Fruit fly (Drosophila melanogaster): ENCODE results near the gene Osi22.
A peak's percentile ranks its signal among the peaks of the same experiment; 100 is the strongest.

Gene Osi22

DNA sequence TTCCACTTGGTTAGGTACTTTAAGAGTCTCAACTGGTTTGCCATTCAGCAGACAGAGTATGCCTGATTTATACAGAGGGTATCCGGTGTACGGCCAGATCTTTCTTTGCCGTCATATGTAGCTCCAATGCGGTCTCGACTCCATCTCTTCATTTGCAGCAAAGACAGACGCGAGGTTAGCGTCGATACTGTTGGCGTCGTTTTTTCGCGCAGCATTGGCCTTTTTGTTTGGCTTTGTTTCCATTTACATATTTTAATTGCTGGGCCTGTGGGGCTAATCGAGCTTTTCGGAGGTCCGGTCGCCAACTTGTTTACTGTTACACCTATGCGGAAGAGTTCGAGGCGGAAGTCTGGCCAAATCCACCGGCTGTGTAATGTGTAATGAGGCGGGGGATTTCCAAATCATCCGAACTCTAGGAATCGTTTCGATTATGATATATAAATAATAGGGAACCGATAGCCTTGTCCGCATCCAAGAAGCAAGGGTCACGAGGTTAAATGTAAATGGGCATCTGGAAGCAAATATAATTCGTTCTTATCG lies 16.1 kb upstream of the Osi22 start:
- TF ChIP-seq Bgb (GFP tag; IDR thresholded peaks at IDR 0.05; ENCODE audit: partially characterized antibody) (no peak), GATAe (GFP tag; conservative IDR thresholded peaks at IDR 0.05) (no peak), sd (tag; optimal IDR thresholded peaks at IDR 0.05) (peak; percentile 44), slbo (GFP tag; IDR thresholded peaks at IDR 0.05) (peak; percentile 50), CG4617 (GFP tag; optimal IDR thresholded peaks at IDR 0.05; ENCODE audit: borderline replicate concordance) (no peak), Hey (tag; optimal IDR thresholded peaks at IDR 0.05) (no peak), CG9932 (GFP tag; IDR thresholded peaks at IDR 0.05) (0 out of 2 replicates have a peak, but pooled peaks have one; percentile 8), Drgx (GFP tag; IDR thresholded peaks at IDR 0.05) (0 out of 2 replicates have a peak, but pooled peaks have one; percentile 22), Ada2b (GFP tag; IDR thresholded peaks at IDR 0.05) (no peak), pzg (GFP tag; optimal IDR thresholded peaks at IDR 0.05) (no peak), row (GFP tag; IDR thresholded peaks at IDR 0.05) (peak; percentile 58), Mrtf (GFP tag; IDR thresholded peaks at IDR 0.05) (0 out of 3 replicates have a peak, but pooled peaks have one; percentile 42), Eip74EF (GFP tag; optimal IDR thresholded peaks at IDR 0.05) (peak in 1 of 2 experiments; percentile 92), twi (tag; optimal IDR thresholded peaks at IDR 0.05) (no peak), lmd (GFP tag; IDR thresholded peaks at IDR 0.05) (peak; percentile 26; the same call in 1 of the 2 replicates), CG5180 (GFP tag; optimal IDR thresholded peaks at IDR 0.05) (no peak), Med (GFP tag) (peak; percentile 42), zen (tag; optimal IDR thresholded peaks at IDR 0.05) (no peak), vvl (GFP tag; IDR thresholded peaks at IDR 0.05) (peak; percentile 75), chinmo (GFP tag; IDR thresholded peaks at IDR 0.05; ENCODE audit: partially characterized antibody) (peak; percentile 89), CG3847 (GFP tag; IDR thresholded peaks at IDR 0.05) (0 out of 2 replicates have a peak, but pooled peaks have one; percentile 5)

DNA sequence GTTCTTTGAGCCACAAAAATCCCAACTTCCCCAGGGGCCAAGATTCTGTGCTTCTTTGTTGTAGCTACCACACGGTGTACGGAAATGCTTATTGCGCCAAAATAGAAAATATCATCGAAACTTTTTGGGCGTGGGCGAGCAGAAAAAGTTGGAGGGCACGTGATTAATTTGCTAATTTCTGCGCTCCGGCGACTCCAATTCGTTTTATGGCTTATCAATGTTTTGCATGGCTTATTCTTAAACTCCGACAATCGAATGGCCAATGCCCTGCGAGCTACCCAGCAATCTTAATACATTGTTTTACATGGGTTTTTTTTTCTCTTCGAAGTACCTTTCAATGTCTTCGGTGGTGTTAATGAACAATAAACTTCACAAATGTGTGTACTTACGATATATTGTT lies 15.0 kb upstream of the Osi22 start:
- TF ChIP-seq CG31224 (GFP tag; IDR thresholded peaks at IDR 0.05) = peak; percentile 52
- TF ChIP-seq grn (GFP tag; optimal IDR thresholded peaks at IDR 0.05) = no peak

DNA sequence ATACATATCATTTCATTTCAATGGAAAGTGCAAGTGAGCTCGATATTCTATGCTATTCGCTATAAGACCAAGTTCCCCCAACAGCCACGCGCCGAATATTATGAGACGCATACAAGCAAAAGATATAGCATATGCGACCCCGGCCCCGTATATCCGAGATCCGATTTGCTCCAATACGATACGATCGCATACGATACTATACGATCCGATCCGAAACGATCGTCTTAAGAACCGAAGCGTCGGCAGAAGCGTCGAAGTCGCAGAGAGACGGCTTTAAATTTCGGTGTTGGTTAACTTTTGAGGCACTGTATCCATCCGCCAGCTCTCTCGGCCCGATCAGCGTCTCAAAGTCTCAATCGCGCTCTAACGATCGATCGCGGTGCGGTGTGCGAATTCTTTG lies 11.0 kb upstream of the Osi22 start, which contains the start of gene CG8630:
CG8630 (plus strand) TSS at position 303 of the 400 bp plus-strand sequence.
- TF ChIP-seq rib (GFP tag; IDR thresholded peaks at IDR 0.05) = 0 out of 2 replicates have a peak, but pooled peaks have one; percentile 24
- no peak for TF ChIP-seq Trl (optimal IDR thresholded peaks at IDR 0.05)
- TF ChIP-seq Trl (GFP tag; optimal IDR thresholded peaks at IDR 0.05) = no peak
- no peak for TF ChIP-seq CG9215 (GFP tag; IDR thresholded peaks at IDR 0.05)
- no peak for TF ChIP-seq Lhr (GFP tag; optimal IDR thresholded peaks at IDR 0.05)
- no peak for TF ChIP-seq CG4424 (GFP tag; optimal IDR thresholded peaks at IDR 0.05)
- TF ChIP-seq CG16863 (GFP tag; optimal IDR thresholded peaks at IDR 0.05) = no peak
- no peak for TF ChIP-seq sima (GFP tag; optimal IDR thresholded peaks at IDR 0.05)
- TF ChIP-seq Hr39 (optimal IDR thresholded peaks at IDR 0.05) = no peak
- TF ChIP-seq CG18599 (GFP tag; optimal IDR thresholded peaks at IDR 0.05) = no peak
- peak; percentile 87 for TF ChIP-seq Deaf1 (tag; optimal IDR thresholded peaks at IDR 0.05)
- peak; percentile 2 for TF ChIP-seq BEAF-32 (GFP tag; optimal IDR thresholded peaks at IDR 0.05)
- no peak for TF ChIP-seq CG15269 (tag; optimal IDR thresholded peaks at IDR 0.05)
- TF ChIP-seq CG12391 (tag; optimal IDR thresholded peaks at IDR 0.05) = no peak
- TF ChIP-seq B-H2 (GFP tag; optimal IDR thresholded peaks at IDR 0.05) = no peak
- TF ChIP-seq disco-r (GFP tag; optimal IDR thresholded peaks at IDR 0.05) = no peak
- TF ChIP-seq chinmo (GFP tag; IDR thresholded peaks at IDR 0.05; ENCODE audit: partially characterized antibody) = peak; percentile 53; the same call in 2 of the 4 replicates
- no peak for TF ChIP-seq CG12942 (GFP tag; optimal IDR thresholded peaks at IDR 0.05)
- no peak for TF ChIP-seq CG15479 (GFP tag; optimal IDR thresholded peaks at IDR 0.05)
- TF ChIP-seq bbx (GFP tag; IDR thresholded peaks at IDR 0.05; ENCODE audit: partially characterized antibody) = no peak
- no peak for TF ChIP-seq CG13123 (GFP tag; optimal IDR thresholded peaks at IDR 0.05)
- peak; percentile 36 for TF ChIP-seq CG8388 (GFP tag; optimal IDR thresholded peaks at IDR 0.05)
- no peak for TF ChIP-seq CG4360 (GFP tag; IDR thresholded peaks at IDR 0.05)
- no peak for TF ChIP-seq az2 (GFP tag; optimal IDR thresholded peaks at IDR 0.05)
- TF ChIP-seq CG13894 (tag; optimal IDR thresholded peaks at IDR 0.05) = peak; percentile 100
- TF ChIP-seq Dp (GFP tag; optimal IDR thresholded peaks at IDR 0.05) = no peak
- no peak for TF ChIP-seq ab (GFP tag; optimal IDR thresholded peaks at IDR 0.05)

Measured in whole organism, embryonic.